Fruit fly (Drosophila melanogaster) whole organism, wandering third instar larva: ENCODE data around the gene CG15210.

Experiments used
- Abd-B ChIP-seq: fragments of >200 bp; optimal IDR thresholded peaks from 2 replicates; lab custom pipeline; 2017; ENCODE audit warnings: missing biosample characterization, missing genetic modification characterization
- CG32264 ChIP-seq: fragments of 200-800 bp; sonication (Bioruptor generic); optimal IDR thresholded peaks from 2 replicates; lab custom pipeline; 2016; ENCODE audit warnings: missing biosample characterization, missing genetic modification characterization
- CG9705 ChIP-seq: fragments of 200-800 bp; sonication (Bioruptor generic); optimal IDR thresholded peaks from 2 replicates; lab custom pipeline; 2018; ENCODE audit warnings: missing biosample characterization, mild to moderate bottlenecking, missing genetic modification characterization
- CrebA ChIP-seq: fragments of 200-800 bp; sonication (Bioruptor generic); optimal IDR thresholded peaks from 2 replicates; lab custom pipeline; 2016; ENCODE audit warnings: missing biosample characterization, mild to moderate bottlenecking, missing genetic modification characterization, borderline replicate concordance
- Dfd ChIP-seq: fragments of >200 bp; optimal IDR thresholded peaks from 2 replicates; lab custom pipeline; 2017; ENCODE audit warnings: missing biosample characterization, missing genetic modification characterization
- Dif ChIP-seq: fragments of 200-275, 200-300 bp; sonication (Bioruptor generic); optimal IDR thresholded peaks from 2 replicates; lab custom pipeline; 2018; ENCODE audit warnings: missing biosample characterization, missing genetic modification characterization; ENCODE audit not compliant: partially characterized antibody
- GATAd ChIP-seq: sonication (Bioruptor generic); optimal IDR thresholded peaks from 2 replicates; lab custom pipeline; 2016; ENCODE audit warnings: missing biosample characterization, missing genetic modification characterization
- HLH106 ChIP-seq: fragments of 200-800 bp; optimal IDR thresholded peaks from 3 replicates; lab custom pipeline; 2019; ENCODE audit warnings: missing biosample characterization, mild to moderate bottlenecking, missing genetic modification characterization, moderate library complexity
- Hnf4 ChIP-seq: fragments of 200-800 bp; sonication (Bioruptor generic); optimal IDR thresholded peaks from 2 replicates; lab custom pipeline; 2016; ENCODE audit warnings: missing biosample characterization, mild to moderate bottlenecking, missing genetic modification characterization
- Hr78 ChIP-seq: fragments of >200 bp; optimal IDR thresholded peaks from 2 replicates; lab custom pipeline; 2017; ENCODE audit warnings: missing biosample characterization, missing genetic modification characterization
- Hr83 ChIP-seq: fragments of 200-300 bp; sonication (Bioruptor generic); optimal IDR thresholded peaks from 2 replicates; lab custom pipeline; 2016; ENCODE audit warnings: missing biosample characterization, mild to moderate bottlenecking, missing genetic modification characterization, moderate library complexity; ENCODE audit not compliant: poor library complexity, severe bottlenecking
- Jra ChIP-seq: sonication (Bioruptor generic); optimal IDR thresholded peaks from 2 replicates; lab custom pipeline; 2016; ENCODE audit warnings: missing biosample characterization, missing genetic modification characterization
- Mio ChIP-seq: sonication (Bioruptor generic); optimal IDR thresholded peaks from 2 replicates; lab custom pipeline; 2016; ENCODE audit warnings: missing biosample characterization, missing genetic modification characterization
- Myc ChIP-seq: fragments of >200 bp; optimal IDR thresholded peaks from 2 replicates; lab custom pipeline; 2017
- N ChIP-seq: fragments of >200 bp; optimal IDR thresholded peaks from 2 replicates; lab custom pipeline; 2018; ENCODE audit warnings: missing biosample characterization, missing external identifiers, missing genetic modification characterization
- OdsH ChIP-seq: fragments of 200-800 bp; sonication (Bioruptor generic); optimal IDR thresholded peaks from 2 replicates; lab custom pipeline; 2016; ENCODE audit warnings: missing biosample characterization, mild to moderate bottlenecking, missing genetic modification characterization
- Rel ChIP-seq, 2 experiments: fragments of 200-800 bp; sonication (Bioruptor generic) in 1 of 2; optimal IDR thresholded peaks; 2 replicates in 1 of 2; 3 replicates in 1 of 2; lab custom pipeline; 2016 to 2019; ENCODE audit warnings: mild to moderate bottlenecking in 2 of 2, missing biosample characterization in 2 of 2, missing genetic modification characterization in 2 of 2, moderate library complexity in 1 of 2
- Sp1 ChIP-seq: fragments of 200-800 bp; sonication (Bioruptor generic); optimal IDR thresholded peaks from 3 replicates; lab custom pipeline; 2019; ENCODE audit warnings: missing biosample characterization, mild to moderate bottlenecking, missing genetic modification characterization, moderate library complexity
- Vsx2 ChIP-seq: fragments of 200-300, 225-300 bp; sonication (Bioruptor generic); optimal IDR thresholded peaks from 2 replicates; lab custom pipeline; 2018; ENCODE audit warnings: missing biosample characterization, missing genetic modification characterization; ENCODE audit not compliant: partially characterized antibody
- brk ChIP-seq: fragments of 200-800 bp; sonication (Bioruptor generic); optimal IDR thresholded peaks from 2 replicates; lab custom pipeline; 2016; ENCODE audit warnings: missing biosample characterization, mild to moderate bottlenecking, missing genetic modification characterization
- dmrt93B ChIP-seq: fragments of 200-800 bp; sonication (Bioruptor generic); optimal IDR thresholded peaks from 2 replicates; lab custom pipeline; 2018; ENCODE audit warnings: missing biosample characterization, mild to moderate bottlenecking, missing genetic modification characterization
- dsf ChIP-seq: sonication (Bioruptor generic); optimal IDR thresholded peaks from 2 replicates; lab custom pipeline; 2016; ENCODE audit warnings: missing biosample characterization, missing genetic modification characterization, borderline replicate concordance
- ey ChIP-seq: fragments of 200-800 bp; sonication (Bioruptor generic); optimal IDR thresholded peaks from 2 replicates; lab custom pipeline; 2016; ENCODE audit warnings: missing biosample characterization, missing genetic modification characterization
- foxo ChIP-seq, 2 experiments: fragments of 200-800 bp; sonication (Bioruptor generic); optimal IDR thresholded peaks; 2 replicates in 1 of 2; 3 replicates in 1 of 2; lab custom pipeline; 2016 to 2017; ENCODE audit warnings: missing biosample characterization in 2 of 2, missing genetic modification characterization in 2 of 2
- fru ChIP-seq: fragments of 200-800 bp; sonication (Bioruptor generic); optimal IDR thresholded peaks from 3 replicates; lab custom pipeline; 2016; ENCODE audit warnings: missing biosample characterization, mild to moderate bottlenecking, missing genetic modification characterization
- h ChIP-seq: fragments of 200-800 bp; sonication (Bioruptor generic); optimal IDR thresholded peaks from 3 replicates; lab custom pipeline; 2016; ENCODE audit warnings: missing biosample characterization, mild to moderate bottlenecking, missing genetic modification characterization
- jim ChIP-seq: fragments of 175-275, 200-325 bp; sonication (Bioruptor generic); optimal IDR thresholded peaks from 2 replicates; lab custom pipeline; 2016; ENCODE audit warnings: missing biosample characterization, mild to moderate bottlenecking, missing genetic modification characterization
- lola ChIP-seq: fragments of >200 bp; optimal IDR thresholded peaks from 2 replicates; lab custom pipeline; 2017; ENCODE audit warnings: missing biosample characterization, missing genetic modification characterization
- pan ChIP-seq: fragments of >200 bp; optimal IDR thresholded peaks from 2 replicates; lab custom pipeline; 2017
- psq ChIP-seq: fragments of 200-800 bp; sonication (Bioruptor generic); optimal IDR thresholded peaks from 3 replicates; lab custom pipeline; 2017; ENCODE audit warnings: missing biosample characterization, mild to moderate bottlenecking, missing genetic modification characterization, moderate library complexity
- rgr ChIP-seq: fragments of 200-800 bp; sonication (Bioruptor generic); optimal IDR thresholded peaks from 3 replicates; lab custom pipeline; 2016; ENCODE audit warnings: missing biosample characterization, mild to moderate bottlenecking, missing genetic modification characterization
- sage ChIP-seq: fragments of 200-800 bp; sonication (Bioruptor generic); optimal IDR thresholded peaks from 2 replicates; lab custom pipeline; 2016; ENCODE audit warnings: missing biosample characterization, mild to moderate bottlenecking, missing genetic modification characterization
- tai ChIP-seq: sonication (Bioruptor generic); optimal IDR thresholded peaks from 2 replicates; lab custom pipeline; 2016; ENCODE audit warnings: missing biosample characterization, missing genetic modification characterization
- usp ChIP-seq: fragments of >200 bp; optimal IDR thresholded peaks from 2 replicates; lab custom pipeline; 2017; ENCODE audit warnings: missing biosample characterization, missing genetic modification characterization
- woc ChIP-seq: sonication (Bioruptor generic); optimal IDR thresholded peaks from 2 replicates; lab custom pipeline; 2016; ENCODE audit warnings: missing biosample characterization, mild to moderate bottlenecking, missing genetic modification characterization

The CG15210 gene

DNA sequence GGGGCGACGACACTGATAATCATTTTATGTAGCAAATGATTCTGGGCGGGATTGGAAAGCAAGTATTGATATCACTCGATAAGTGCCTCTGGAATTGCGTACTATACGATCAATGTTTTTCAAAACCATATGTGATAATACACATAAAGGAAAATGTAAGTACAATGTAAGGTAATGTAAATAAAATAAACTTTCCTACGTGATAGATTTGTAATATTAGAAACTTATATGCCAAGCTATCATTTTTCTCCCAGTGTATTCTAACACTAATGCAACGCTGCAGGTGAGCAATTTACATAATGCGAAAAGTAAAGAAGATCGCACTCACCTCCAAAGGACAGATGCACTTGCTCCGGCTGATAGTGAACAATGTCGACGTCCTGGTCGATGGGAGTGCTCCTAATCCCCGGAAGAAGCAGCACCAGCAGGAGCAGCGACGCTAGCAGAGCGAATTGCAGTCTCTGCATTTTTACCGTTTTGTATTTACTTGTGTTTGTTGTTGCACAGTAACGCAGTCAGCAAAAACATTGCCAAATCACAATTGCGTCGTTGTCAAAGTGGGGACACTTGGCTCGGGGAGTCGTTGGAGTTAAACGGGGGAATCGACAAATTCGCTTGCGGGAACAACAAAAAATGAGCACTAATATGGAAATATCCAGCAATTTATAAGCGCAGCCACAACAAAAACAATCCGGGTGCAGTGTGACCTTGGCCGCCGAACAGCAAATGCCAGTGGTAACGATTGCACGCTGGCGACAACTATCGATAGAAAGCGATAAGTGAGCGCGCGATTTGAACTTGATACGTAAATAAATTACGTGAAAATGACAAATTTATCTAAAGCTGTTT lies 38.3 kb downstream of the CG15210 start, which contains the start of gene CG1637:
Gene CG1637, minus strand, starts transcription at position 807 of the 849 bp plus-strand sequence.
- TF ChIP-seq sage (GFP tag; lab: Kevin White, UChicago), result no peak
- TF ChIP-seq Dif, result no peak
- no peak for TF ChIP-seq HLH106 (tag; lab: Kevin White, UChicago)
- TF ChIP-seq pan (lab: Kevin White, UChicago), result no peak
- TF ChIP-seq Hr83 (GFP tag; lab: Kevin White, UChicago), result no peak
- peak in 1 of 2 experiments; percentile 10 for TF ChIP-seq foxo (GFP tag; optimal IDR thresholded peaks at IDR 0.05; lab: Kevin White, UChicago)
- no peak for TF ChIP-seq GATAd
- TF ChIP-seq usp, result no peak
- TF ChIP-seq lola (GFP tag; lab: Kevin White, UChicago), result no peak
- no peak for TF ChIP-seq CrebA (GFP tag; lab: Kevin White, UChicago)
- no peak for TF ChIP-seq Jra (GFP tag; lab: Kevin White, UChicago)
- TF ChIP-seq jim, result no peak
- no peak for TF ChIP-seq ey
- TF ChIP-seq Dfd (GFP tag; lab: Kevin White, UChicago), result no peak
- no peak for TF ChIP-seq brk (GFP tag; lab: Kevin White, UChicago)
- TF ChIP-seq psq (GFP tag; lab: Kevin White, UChicago), result no peak
- no peak for TF ChIP-seq dmrt93B (GFP tag; lab: Kevin White, UChicago)
- no peak for TF ChIP-seq Mio (GFP tag; lab: Kevin White, UChicago)
- no peak for TF ChIP-seq Rel (GFP tag; optimal IDR thresholded peaks at IDR 0.05; lab: Kevin White, UChicago)
- TF ChIP-seq Rel (tag; optimal IDR thresholded peaks at IDR 0.05; lab: Kevin White, UChicago), result peak; percentile 75
- no peak for TF ChIP-seq Myc
- TF ChIP-seq rgr (GFP tag; lab: Kevin White, UChicago), result no peak
- no peak for TF ChIP-seq Hr78 (GFP tag; lab: Kevin White, UChicago)
- no peak for TF ChIP-seq Sp1
- TF ChIP-seq woc, result no peak
- TF ChIP-seq fru, result peak; percentile 61
- no peak for TF ChIP-seq Abd-B (GFP tag; lab: Kevin White, UChicago)
- TF ChIP-seq N (GFP tag; lab: Kevin White, UChicago), result no peak
- no peak for TF ChIP-seq h (GFP tag; lab: Kevin White, UChicago)
- TF ChIP-seq Vsx2 (GFP tag; lab: Kevin White, UChicago), result no peak
- TF ChIP-seq CG32264 (GFP tag; lab: Kevin White, UChicago), result no peak
- peak; percentile 2 for TF ChIP-seq OdsH (GFP tag; lab: Kevin White, UChicago)
- no peak for TF ChIP-seq tai (GFP tag; lab: Kevin White, UChicago)
- no peak for TF ChIP-seq dsf (GFP tag; lab: Kevin White, UChicago)

DNA sequence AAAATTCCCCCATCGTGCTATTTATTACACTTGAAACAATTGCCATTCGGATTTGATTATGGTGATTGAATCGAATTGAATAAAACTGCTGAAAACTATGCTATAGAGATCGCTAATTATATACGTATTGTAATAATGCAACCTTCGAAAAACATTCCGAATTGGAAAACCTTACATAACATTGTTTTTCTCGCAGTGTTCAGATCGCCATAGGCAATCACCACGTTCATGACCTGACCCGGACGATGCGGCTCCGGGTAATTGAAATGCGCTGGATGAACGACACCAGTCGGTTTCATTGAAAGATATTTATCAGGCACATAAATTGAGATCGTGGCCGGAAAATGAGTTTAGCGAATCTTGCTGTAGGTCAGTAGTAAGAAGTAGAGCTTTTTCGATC lies 43.8 kb downstream of the CG15210 start:
- TF ChIP-seq h (GFP tag; lab: Kevin White, UChicago) (peak; percentile 13), Rel (GFP tag; optimal IDR thresholded peaks at IDR 0.05; lab: Kevin White, UChicago) (no peak), Rel (tag; optimal IDR thresholded peaks at IDR 0.05; lab: Kevin White, UChicago) (peak; percentile 8), usp (no peak)

dm6 chrX:10883740-10884139 lies 44.7 kb downstream of the CG15210 start:
- TF ChIP-seq OdsH (GFP tag; lab: Kevin White, UChicago), result no peak
- no peak for TF ChIP-seq tai (GFP tag; lab: Kevin White, UChicago)
- TF ChIP-seq usp, result no peak
- TF ChIP-seq CG32264 (GFP tag; lab: Kevin White, UChicago), result no peak
- TF ChIP-seq Hnf4, result no peak
- TF ChIP-seq Vsx2 (GFP tag; lab: Kevin White, UChicago), result no peak
- TF ChIP-seq CG9705 (GFP tag; lab: Kevin White, UChicago), result no peak
- no peak for TF ChIP-seq rgr (GFP tag; lab: Kevin White, UChicago)
- TF ChIP-seq brk (GFP tag; lab: Kevin White, UChicago), result no peak
- no peak for TF ChIP-seq foxo (GFP tag; optimal IDR thresholded peaks at IDR 0.05; lab: Kevin White, UChicago)
- no peak for TF ChIP-seq psq (GFP tag; lab: Kevin White, UChicago)
- no peak for TF ChIP-seq N (GFP tag; lab: Kevin White, UChicago)
- TF ChIP-seq Myc, result no peak
- no peak for TF ChIP-seq Dfd (GFP tag; lab: Kevin White, UChicago)
- no peak for TF ChIP-seq ey
- TF ChIP-seq fru, result no peak
